Worm (Caenorhabditis elegans): ENCODE data around the gene str-136.

- TF ChIP-seq nhr-84 (tag; optimal IDR thresholded peaks at IDR 0.05) (no peak), rnt-1 (tag; optimal IDR thresholded peaks at IDR 0.05) (no peak), nhr-19 (GFP tag; conservative IDR thresholded peaks at IDR 0.05) (no peak), C34B4.2 (tag; optimal IDR thresholded peaks at IDR 0.05) (no peak)
These were observed 15.3 kb downstream of the str-136 start, which contains the start of gene C16D9.8 for ce11 chrV:8263466-8263865.

All from whole organism, L1 larva.